Fruit fly (Drosophila melanogaster): ENCODE results near the gene Dab.

The Dab gene

DNA sequence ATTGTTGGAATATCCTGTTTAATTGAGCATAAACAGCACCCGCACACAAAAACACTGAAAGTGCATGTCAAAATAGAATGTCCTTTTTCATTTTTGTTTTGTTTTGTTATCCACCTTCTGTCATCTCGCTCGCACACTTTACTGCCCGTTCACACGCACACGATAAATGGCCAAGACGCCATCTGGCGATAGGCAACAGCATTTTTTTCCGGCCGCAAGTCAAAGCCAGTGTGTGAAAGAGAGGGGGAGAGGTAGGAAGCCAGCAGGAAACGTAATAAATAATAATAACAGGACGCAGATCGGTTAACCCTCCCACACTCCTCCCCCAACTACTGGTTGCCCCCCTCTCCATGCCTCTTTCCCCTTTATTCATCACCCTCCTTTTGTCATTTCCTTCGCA is 57.9 kb downstream of the Dab start (continued):
- no peak for TF ChIP-seq unc-4 (GFP tag; IDR thresholded peaks at IDR 0.05; ENCODE audit: partially characterized antibody)
- TF ChIP-seq toy (GFP tag; IDR thresholded peaks at IDR 0.05) = no peak
- no peak for TF ChIP-seq CkIIα-i1 (GFP tag; IDR thresholded peaks at IDR 0.05)
- no peak for TF ChIP-seq C15 (GFP tag; IDR thresholded peaks at IDR 0.05)
- TF ChIP-seq CG11504 (tag; optimal IDR thresholded peaks at IDR 0.05) = no peak
- no peak for TF ChIP-seq aop (GFP tag; IDR thresholded peaks at IDR 0.05)
- no peak for TF ChIP-seq Hr39 (optimal IDR thresholded peaks at IDR 0.05)
- TF ChIP-seq Hr78 (GFP tag; optimal IDR thresholded peaks at IDR 0.05) = no peak
- no peak for TF ChIP-seq Blimp-1 (GFP tag; optimal IDR thresholded peaks at IDR 0.05)
- no peak for TF ChIP-seq Mrtf (GFP tag; IDR thresholded peaks at IDR 0.05)
- peak; percentile 59 for TF ChIP-seq pros (GFP tag; optimal IDR thresholded peaks at IDR 0.05)
- no peak for TF ChIP-seq kay (GFP tag; optimal IDR thresholded peaks at IDR 0.05)
- TF ChIP-seq dimm (GFP tag; IDR thresholded peaks at IDR 0.05) = no peak
- TF ChIP-seq Mes4 (GFP tag; optimal IDR thresholded peaks at IDR 0.05) = peak; percentile 38
- no peak for TF ChIP-seq schlank (tag; optimal IDR thresholded peaks at IDR 0.05)
- TF ChIP-seq CG1024 (GFP tag; IDR thresholded peaks at IDR 0.05) = no peak
- no peak for TF ChIP-seq gcm2 (GFP tag; optimal IDR thresholded peaks at IDR 0.05)
- no peak for TF ChIP-seq ttk (GFP tag; IDR thresholded peaks at IDR 0.05)
- peak; percentile 68 for TF ChIP-seq fd64A (GFP tag; optimal IDR thresholded peaks at IDR 0.05)
- TF ChIP-seq CG15514 (GFP tag; optimal IDR thresholded peaks at IDR 0.05) = peak; percentile 12
- no peak for TF ChIP-seq CG15073 (GFP tag; optimal IDR thresholded peaks at IDR 0.05)
- TF ChIP-seq BtbVII (GFP tag; optimal IDR thresholded peaks at IDR 0.05) = no peak
- TF ChIP-seq emc (GFP tag; optimal IDR thresholded peaks at IDR 0.05) = no peak
- peak; percentile 41 for TF ChIP-seq CG1603 (tag; optimal IDR thresholded peaks at IDR 0.05)
- TF ChIP-seq H2.0 (GFP tag; IDR thresholded peaks at IDR 0.05) = no peak
- no peak for TF ChIP-seq gem (tag; optimal IDR thresholded peaks at IDR 0.05)
- no peak for TF ChIP-seq fd96Cb (tag; optimal IDR thresholded peaks at IDR 0.05)
- TF ChIP-seq CG31224 (GFP tag; IDR thresholded peaks at IDR 0.05) = no peak
- 0 out of 3 replicates have a peak, but pooled peaks have one; percentile 24 for TF ChIP-seq hb (GFP tag; IDR thresholded peaks at IDR 0.05; ENCODE audit: partially characterized antibody)
- peak; percentile 29 for TF ChIP-seq CG12219 (GFP tag; optimal IDR thresholded peaks at IDR 0.05)
- TF ChIP-seq wdn (GFP tag; IDR thresholded peaks at IDR 0.05) = no peak
- no peak for TF ChIP-seq CG14710 (tag; optimal IDR thresholded peaks at IDR 0.05)
- no peak for TF ChIP-seq Poxn (GFP tag; IDR thresholded peaks at IDR 0.05)
- TF ChIP-seq Dll (GFP tag; IDR thresholded peaks at IDR 0.05; ENCODE audit: partially characterized antibody) = no peak
- 0 out of 3 replicates have a peak, but pooled peaks have one; percentile 29 for TF ChIP-seq Opbp (GFP tag; IDR thresholded peaks at IDR 0.05; ENCODE audit: partially characterized antibody)
- peak; percentile 32 for TF ChIP-seq gcm (GFP tag; optimal IDR thresholded peaks at IDR 0.05)
- TF ChIP-seq CG14441 (GFP tag; IDR thresholded peaks at IDR 0.05) = no peak
- peak; percentile 52 for TF ChIP-seq CG6813 (GFP tag; optimal IDR thresholded peaks at IDR 0.05)
- TF ChIP-seq Xbp1 (GFP tag; optimal IDR thresholded peaks at IDR 0.05) = no peak
- no peak for TF ChIP-seq esg (GFP tag; conservative IDR thresholded peaks at IDR 0.05)
- no peak for TF ChIP-seq tx (GFP tag; optimal IDR thresholded peaks at IDR 0.05)
- no peak for TF ChIP-seq CG12659 (GFP tag; optimal IDR thresholded peaks at IDR 0.05)
- TF ChIP-seq Asciz (GFP tag; optimal IDR thresholded peaks at IDR 0.05) = peak; percentile 29
- no peak for TF ChIP-seq CG8290 (GFP tag; optimal IDR thresholded peaks at IDR 0.05)
- no peak for TF ChIP-seq CG8290 (tag; optimal IDR thresholded peaks at IDR 0.05)
- TF ChIP-seq unpg (GFP tag; optimal IDR thresholded peaks at IDR 0.05) = no peak
- no peak for TF ChIP-seq CG43689 (GFP tag; IDR thresholded peaks at IDR 0.05)
- TF ChIP-seq CG14050 (GFP tag; IDR thresholded peaks at IDR 0.05) = no peak
- no peak for TF ChIP-seq Sry-δ (GFP tag; optimal IDR thresholded peaks at IDR 0.05)
- TF ChIP-seq Sry-β (GFP tag; optimal IDR thresholded peaks at IDR 0.05) = no peak
- TF ChIP-seq CG9609 (GFP tag; optimal IDR thresholded peaks at IDR 0.05) = no peak
- no peak for TF ChIP-seq danr (GFP tag; IDR thresholded peaks at IDR 0.05)
